Fruit fly (Drosophila melanogaster) whole organism, wandering third instar larva: ENCODE data around the gene Cyp28d1.

Experiments
- Abd-B ChIP-seq: fragments of >200 bp; optimal IDR thresholded peaks from 2 replicates; lab custom pipeline; 2017; ENCODE audit warnings: missing biosample characterization, missing genetic modification characterization
- Vsx2 ChIP-seq: fragments of 200-300, 225-300 bp; sonication (Bioruptor generic); optimal IDR thresholded peaks from 2 replicates; lab custom pipeline; 2018; ENCODE audit warnings: missing biosample characterization, missing genetic modification characterization; ENCODE audit not compliant: partially characterized antibody
- dmrt93B ChIP-seq: fragments of 200-800 bp; sonication (Bioruptor generic); optimal IDR thresholded peaks from 2 replicates; lab custom pipeline; 2018; ENCODE audit warnings: missing biosample characterization, mild to moderate bottlenecking, missing genetic modification characterization
- fru ChIP-seq: fragments of 200-800 bp; sonication (Bioruptor generic); optimal IDR thresholded peaks from 3 replicates; lab custom pipeline; 2016; ENCODE audit warnings: missing biosample characterization, mild to moderate bottlenecking, missing genetic modification characterization
- pan ChIP-seq: fragments of >200 bp; optimal IDR thresholded peaks from 2 replicates; lab custom pipeline; 2017
- woc ChIP-seq: sonication (Bioruptor generic); optimal IDR thresholded peaks from 2 replicates; lab custom pipeline; 2016; ENCODE audit warnings: missing biosample characterization, mild to moderate bottlenecking, missing genetic modification characterization

DNA sequence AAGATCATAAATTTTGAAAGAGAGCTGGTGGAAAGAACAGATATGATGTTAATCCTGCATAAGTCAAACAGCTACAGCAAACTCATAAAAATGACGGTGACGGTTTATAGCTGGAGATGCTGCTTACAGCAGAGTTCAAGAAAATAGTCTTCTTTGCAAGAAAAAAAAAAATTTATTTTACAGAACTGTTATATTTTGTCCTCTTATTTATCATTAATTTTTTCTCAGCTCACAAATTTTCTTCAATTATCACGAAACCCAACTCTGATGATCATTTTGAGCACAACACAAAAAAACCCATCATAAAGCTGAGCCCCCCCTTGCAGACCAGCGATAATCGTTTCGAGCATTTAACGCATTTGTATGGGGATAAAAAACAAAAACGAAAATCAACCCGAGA lies 21.2 kb downstream of the Cyp28d1 start:
- TF ChIP-seq fru (peak; percentile 62), Vsx2 (GFP tag; lab: Kevin White, UChicago) (no peak), woc (GFP tag; lab: Kevin White, UChicago) (peak; percentile 24), pan (lab: Kevin White, UChicago) (no peak), Abd-B (GFP tag; lab: Kevin White, UChicago) (no peak), dmrt93B (GFP tag; lab: Kevin White, UChicago) (peak; percentile 6)
